Worm (Caenorhabditis elegans) whole organism, L3 larva: ENCODE measurements around the gene F36H12.3.

Source experiments
- ama-1 ChIP-seq: fragments of 150-350 bp; optimal IDR thresholded peaks from 2 replicates; lab custom pipeline; 2018
- ceh-28 ChIP-seq: fragments of 150-350 bp; optimal IDR thresholded peaks from 2 replicates; lab custom pipeline; 2014; ENCODE audit warnings: missing biosample characterization, missing genetic modification reagents, missing genetic modification characterization
- ceh-82 ChIP-seq: fragments of 150-350 bp; optimal IDR thresholded peaks from 2 replicates; lab custom pipeline; 2014; ENCODE audit warnings: missing biosample characterization, missing genetic modification characterization
- mdl-1 ChIP-seq: fragments of 150-350 bp; optimal IDR thresholded peaks from 2 replicates; lab custom pipeline; 2014; ENCODE audit warnings: missing biosample characterization, missing genetic modification characterization
- nhr-12 ChIP-seq: fragments of 150-350 bp; optimal IDR thresholded peaks from 2 replicates; lab custom pipeline; 2014; ENCODE audit warnings: missing biosample characterization, missing genetic modification characterization
- nhr-28 ChIP-seq: fragments of 150-350 bp; optimal IDR thresholded peaks from 2 replicates; lab custom pipeline; 2014; ENCODE audit warnings: missing biosample characterization, missing genetic modification characterization
- skn-1 ChIP-seq: fragments of 150-350 bp; optimal IDR thresholded peaks from 2 replicates; lab custom pipeline; 2014; ENCODE audit warnings: missing biosample characterization, missing genetic modification characterization
- unc-39 ChIP-seq: sonication (generic microtip); optimal IDR thresholded peaks from 4 replicates; lab custom pipeline; 2017; ENCODE audit warnings: missing biosample characterization, missing genetic modification characterization
- unc-62 ChIP-seq: fragments of 150-350 bp; sonication (generic microtip); optimal IDR thresholded peaks from 4 replicates; lab custom pipeline; 2014; ENCODE audit warnings: missing biosample characterization, missing genetic modification reagents, missing genetic modification characterization

- TF ChIP-seq ceh-82 (tag; lab: Kevin White, UChicago) (no peak), skn-1 (tag; lab: Kevin White, UChicago) (no peak), unc-39 (tag; lab: Kevin White, UChicago) (no peak), ceh-28 (tag; lab: Kevin White, UChicago) (no peak), nhr-28 (tag; lab: Kevin White, UChicago) (no peak), mdl-1 (tag; lab: Kevin White, UChicago) (no peak), nhr-12 (no peak), unc-62 (GFP tag; lab: Kevin White, UChicago) (no peak), ama-1 (no peak)
Measured at ce11 chrIV:5288932-5289331, 16.3 kb downstream of the F36H12.3 start.
